Fruit fly (Drosophila melanogaster) whole organism: Measurements from ENCODE around the gene Sec71.

Experiments used
- CG8478 ChIP-seq: fragments of >200 bp; optimal IDR thresholded peaks from 2 replicates; lab custom pipeline; 2018; ENCODE audit warnings: inconsistent platforms
- EcR ChIP-seq, 2 experiments: fragments of >200 bp; optimal IDR thresholded peaks; 2 replicates each; lab custom pipeline; 2017; ENCODE audit warnings: missing biosample characterization in 2 of 2, missing genetic modification characterization in 2 of 2, missing genetic modification reagents in 2 of 2
- psq ChIP-seq: fragments of >200 bp; optimal IDR thresholded peaks from 2 replicates; lab custom pipeline; 2017

- TF ChIP-seq CG8478 (lab: Kevin White, UChicago) = no peak
- TF ChIP-seq psq (lab: Kevin White, UChicago) = no peak
- no peak for TF ChIP-seq EcR (GFP tag; optimal IDR thresholded peaks at IDR 0.05; lab: Kevin White, UChicago)
Measured at dm6 chr2L:13829540-13829939, 36.2 kb downstream of the Sec71 start, which contains the start of the genes Arpc1 and Orc5.
